Worm (Caenorhabditis elegans): Measurements from ENCODE around the gene tag-120.

tag-120 gene

DNA sequence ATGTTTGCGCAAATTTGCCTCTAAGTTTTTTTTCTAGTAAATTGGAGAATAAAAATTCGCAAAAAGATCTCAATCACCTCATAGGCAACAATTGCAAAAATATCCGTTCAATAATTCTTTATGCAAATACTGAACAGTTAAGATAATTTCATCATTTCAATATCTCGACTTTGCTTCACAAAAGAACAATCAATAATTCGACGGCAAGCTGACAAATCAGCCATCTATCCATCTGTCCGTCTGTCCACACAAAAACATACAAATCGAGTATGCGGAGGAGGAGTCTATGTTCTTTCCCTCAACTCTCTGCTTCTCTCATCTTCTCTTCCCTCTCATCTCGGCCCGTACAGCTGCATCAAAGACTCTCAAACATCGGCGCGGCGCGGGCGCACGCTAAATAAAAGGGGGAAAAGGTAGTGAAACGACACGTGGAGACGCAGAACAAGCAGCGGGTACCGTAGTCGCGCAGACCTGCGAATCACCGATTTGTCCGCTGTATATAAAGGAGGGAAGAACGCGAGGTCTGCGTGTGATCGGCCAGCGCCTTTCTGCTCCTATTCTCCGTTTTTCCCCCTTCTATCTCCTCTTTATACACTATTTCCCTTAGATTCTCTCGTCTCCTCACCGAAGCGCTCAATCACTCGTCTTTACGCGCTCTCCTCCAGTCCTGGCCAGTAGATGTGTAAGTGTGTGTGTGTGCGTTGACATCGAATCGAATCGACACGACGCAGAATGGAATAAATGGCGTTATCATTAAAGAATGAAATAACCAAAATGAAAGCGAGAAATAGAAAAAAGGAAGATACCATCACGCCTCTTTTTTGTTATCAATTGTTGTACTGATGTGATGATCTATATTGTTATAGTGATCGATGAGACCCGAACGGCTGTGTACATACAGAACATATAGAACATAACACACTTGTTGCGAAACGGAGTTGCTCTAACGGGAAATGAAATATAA, 21.4 kb upstream of the tag-120 start:
- TF ChIP-seq nhr-10 (tag; optimal IDR thresholded peaks at IDR 0.05) (peak; percentile 23), sma-9 (GFP tag; optimal IDR thresholded peaks at IDR 0.05) (peak; percentile 90), sma-9 (tag; optimal IDR thresholded peaks at IDR 0.05) (no peak), unc-55 (GFP tag; optimal IDR thresholded peaks at IDR 0.05) (peak; percentile 95), sem-4 (tag; optimal IDR thresholded peaks at IDR 0.05) (peak; percentile 61), alr-1 (tag; optimal IDR thresholded peaks at IDR 0.05) (no peak), lin-39 (tag; optimal IDR thresholded peaks at IDR 0.05) (peak; percentile 80), peb-1 (tag; optimal IDR thresholded peaks at IDR 0.05) (no peak), lin-11 (tag; optimal IDR thresholded peaks at IDR 0.05) (peak; percentile 98), gmeb-1 (tag; optimal IDR thresholded peaks at IDR 0.05) (peak; percentile 68), nhr-21 (tag; optimal IDR thresholded peaks at IDR 0.05) (peak; percentile 96), lin-13 (GFP tag; optimal IDR thresholded peaks at IDR 0.05) (peak; percentile 88), ztf-11 (tag; optimal IDR thresholded peaks at IDR 0.05) (peak; percentile 39), C34F6.9 (tag; optimal IDR thresholded peaks at IDR 0.05) (peak; percentile 96), egl-27 (tag; optimal IDR thresholded peaks at IDR 0.05) (peak; percentile 85), nhr-129 (tag; optimal IDR thresholded peaks at IDR 0.05) (peak; percentile 98), unc-39 (tag; optimal IDR thresholded peaks at IDR 0.05) (peak; percentile 69), snpc-4 (tag; optimal IDR thresholded peaks at IDR 0.05) (peak; percentile 79), ZK546.5 (tag; optimal IDR thresholded peaks at IDR 0.05) (peak; percentile 61), F13H6.1 (tag; optimal IDR thresholded peaks at IDR 0.05) (peak; percentile 98), elt-1 (tag; optimal IDR thresholded peaks at IDR 0.05) (no peak), ceh-82 (tag; optimal IDR thresholded peaks at IDR 0.05) (no peak), mbf-1 (tag; optimal IDR thresholded peaks at IDR 0.05) (no peak), fos-1 (tag; optimal IDR thresholded peaks at IDR 0.05) (peak; percentile 97), nhr-12 (tag; optimal IDR thresholded peaks at IDR 0.05) (no peak), nhr-77 (tag; optimal IDR thresholded peaks at IDR 0.05) (no peak), mdl-1 (tag; optimal IDR thresholded peaks at IDR 0.05) (peak; percentile 90 to 98), ztf-4 (tag; optimal IDR thresholded peaks at IDR 0.05) (peak; percentile 94), ceh-16 (tag; optimal IDR thresholded peaks at IDR 0.05) (peak; percentile 91), aly-2 (tag; optimal IDR thresholded peaks at IDR 0.05) (no peak), nhr-6 (tag; optimal IDR thresholded peaks at IDR 0.05) (peak; percentile 77), dmd-4 (tag; optimal IDR thresholded peaks at IDR 0.05) (no peak), crh-2 (tag; optimal IDR thresholded peaks at IDR 0.05) (peak; percentile 98), Y55F3AM.14 (GFP tag; optimal IDR thresholded peaks at IDR 0.05) (peak; percentile 90), ztf-1 (GFP tag; conservative IDR thresholded peaks at IDR 0.05) (0 out of 2 replicates have a peak, but pooled peaks have one; percentile 63), nhr-25 (tag; optimal IDR thresholded peaks at IDR 0.05) (peak; percentile 93), blmp-1 (tag; optimal IDR thresholded peaks at IDR 0.05; ENCODE audit: insufficient read depth) (peak; percentile 76), ama-1 (optimal IDR thresholded peaks at IDR 0.05) (peak; percentile 99), mab-5 (tag; optimal IDR thresholded peaks at IDR 0.05) (peak; percentile 76), sma-3 (GFP tag; optimal IDR thresholded peaks at IDR 0.05) (peak; percentile 93), unc-62 (GFP tag; optimal IDR thresholded peaks at IDR 0.05) (no peak), nhr-237 (tag; optimal IDR thresholded peaks at IDR 0.05) (no peak), R02D3.7 (tag; optimal IDR thresholded peaks at IDR 0.05) (no peak), lsy-2 (tag; optimal IDR thresholded peaks at IDR 0.05) (peak; percentile 90 to 98), zag-1 (tag; optimal IDR thresholded peaks at IDR 0.05) (peak; percentile 93), nhr-11 (tag; optimal IDR thresholded peaks at IDR 0.05) (peak; percentile 77), skn-1 (tag; optimal IDR thresholded peaks at IDR 0.05) (peak; percentile 55)
